Worm (Caenorhabditis elegans): Measurements from ENCODE around the gene Y39C12A.9.
A peak's percentile ranks its signal among the peaks of the same experiment; 100 is the strongest.

Gene Y39C12A.9

DNA sequence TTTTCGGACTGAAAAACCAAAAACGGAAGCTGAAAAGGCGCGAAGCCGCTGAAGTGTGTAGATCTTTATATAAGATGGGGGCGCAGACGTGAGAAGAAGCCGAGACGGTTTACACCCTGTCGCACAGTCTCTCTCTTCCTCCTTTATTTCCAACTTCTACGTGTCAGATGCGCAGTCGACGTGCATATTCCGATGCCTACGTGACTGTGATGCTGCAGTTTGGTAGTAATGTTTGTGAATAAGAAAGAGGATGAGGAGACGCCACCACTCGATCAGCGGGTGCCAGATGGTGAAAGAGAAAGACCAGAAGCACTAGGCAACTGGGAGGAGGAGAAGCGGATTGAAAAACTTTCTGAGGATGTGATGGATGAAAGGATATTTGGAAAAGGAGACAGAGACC, 40.8 kb downstream of the Y39C12A.9 start:
- TF ChIP-seq nhr-77 (tag; optimal IDR thresholded peaks at IDR 0.05) (no peak), ama-1 (optimal IDR thresholded peaks at IDR 0.05) (no peak), ceh-28 (tag; optimal IDR thresholded peaks at IDR 0.05) (no peak), mdl-1 (tag; optimal IDR thresholded peaks at IDR 0.05) (no peak), lin-39 (tag; optimal IDR thresholded peaks at IDR 0.05) (no peak), zag-1 (tag; optimal IDR thresholded peaks at IDR 0.05) (no peak), hmg-11 (tag; optimal IDR thresholded peaks at IDR 0.05) (no peak), mml-1 (tag; optimal IDR thresholded peaks at IDR 0.05) (no peak), unc-62 (GFP tag; optimal IDR thresholded peaks at IDR 0.05) (no peak), fkh-10 (GFP tag; optimal IDR thresholded peaks at IDR 0.05) (no peak)

DNA sequence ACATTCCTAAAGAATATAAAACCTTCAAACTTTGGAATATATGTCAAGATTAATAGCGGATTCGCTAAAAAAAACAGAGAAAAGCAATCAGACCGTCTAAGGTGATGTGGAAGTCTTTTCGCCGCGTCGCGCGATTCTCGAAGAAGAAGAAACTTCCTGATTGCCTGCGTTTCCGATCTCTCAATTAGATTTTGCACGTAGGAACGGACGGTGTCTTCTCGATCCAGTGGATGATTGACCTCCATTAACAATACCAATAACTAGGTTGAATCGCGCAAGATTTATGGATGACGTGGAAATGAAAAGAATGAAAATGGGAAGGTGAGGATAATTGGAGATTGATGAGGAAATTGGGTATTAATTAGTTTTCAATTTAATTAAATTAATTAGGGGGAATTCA, 41.9 kb downstream of the Y39C12A.9 start:
- TF ChIP-seq mml-1 (tag; optimal IDR thresholded peaks at IDR 0.05) (no peak), lin-39 (tag; optimal IDR thresholded peaks at IDR 0.05) (no peak), ama-1 (optimal IDR thresholded peaks at IDR 0.05) (peak; percentile 75), ceh-9 (tag; optimal IDR thresholded peaks at IDR 0.05) (no peak), zag-1 (tag; optimal IDR thresholded peaks at IDR 0.05) (no peak), nhr-12 (tag; optimal IDR thresholded peaks at IDR 0.05) (no peak), pha-4 (tag; optimal IDR thresholded peaks at IDR 0.05) (no peak), ceh-82 (tag; optimal IDR thresholded peaks at IDR 0.05) (no peak), nhr-25 (tag; optimal IDR thresholded peaks at IDR 0.05) (peak; percentile 38), fkh-10 (GFP tag; optimal IDR thresholded peaks at IDR 0.05) (no peak), elt-3 (tag; optimal IDR thresholded peaks at IDR 0.05) (no peak), R02D3.7 (tag; optimal IDR thresholded peaks at IDR 0.05) (no peak), ceh-28 (tag; optimal IDR thresholded peaks at IDR 0.05) (no peak), nhr-23 (tag; optimal IDR thresholded peaks at IDR 0.05) (peak; percentile 78), daf-12 (tag; optimal IDR thresholded peaks at IDR 0.05) (no peak), sea-2 (GFP tag; optimal IDR thresholded peaks at IDR 0.05) (no peak), hmg-11 (tag; optimal IDR thresholded peaks at IDR 0.05) (no peak), nhr-43 (tag; optimal IDR thresholded peaks at IDR 0.05; ENCODE audit: poor library complexity, severe bottlenecking) (no peak), lin-15B (tag; optimal IDR thresholded peaks at IDR 0.05) (no peak)

DNA sequence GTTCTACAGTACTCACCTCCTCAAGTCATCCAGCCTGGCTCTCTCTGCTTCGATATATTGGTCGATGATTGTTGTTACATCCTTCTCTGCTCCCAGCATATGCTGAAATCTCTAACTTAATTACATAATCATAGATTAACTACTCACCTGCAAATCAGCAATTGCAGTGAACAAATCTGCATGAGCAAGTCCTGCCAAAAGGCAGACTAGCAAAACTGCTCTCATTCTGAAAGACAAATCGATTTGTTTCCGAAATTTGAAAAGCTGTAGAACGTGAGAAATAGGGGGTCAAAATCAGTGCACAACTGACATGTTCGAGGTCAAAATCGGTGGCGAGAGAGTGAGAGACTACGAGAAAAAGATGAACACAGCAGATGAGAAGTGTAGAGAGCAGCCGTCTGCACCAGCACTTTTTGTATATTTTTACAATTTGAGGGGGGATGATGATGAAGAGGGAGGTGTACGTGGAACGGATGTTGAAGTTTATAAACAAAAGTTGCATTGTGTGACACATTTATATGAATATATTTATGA, 43.2 kb downstream of the Y39C12A.9 start, which contains the start of gene phy-2:
Gene phy-2, minus strand, starts transcription at position 226 of the 534 bp plus-strand sequence.
- TF ChIP-seq ama-1 (optimal IDR thresholded peaks at IDR 0.05) (peak; percentile 88), lin-39 (tag; optimal IDR thresholded peaks at IDR 0.05) (peak; percentile 15), hmg-11 (tag; optimal IDR thresholded peaks at IDR 0.05) (no peak)

- TF ChIP-seq fkh-2 (tag; optimal IDR thresholded peaks at IDR 0.05) (no peak), eor-1 (tag; optimal IDR thresholded peaks at IDR 0.05) (no peak), nhr-43 (tag; optimal IDR thresholded peaks at IDR 0.05; ENCODE audit: poor library complexity, severe bottlenecking) (peak; percentile 14), fkh-10 (GFP tag; optimal IDR thresholded peaks at IDR 0.05) (no peak), ama-1 (optimal IDR thresholded peaks at IDR 0.05) (peak; percentile 63)
Observed at ce11 chrIV:12212814-12213213, 46.2 kb downstream of the Y39C12A.9 start.

ce11 chrIV:12211292-12211691, 47.7 kb downstream of the Y39C12A.9 start:
- no peak for TF ChIP-seq sea-2 (GFP tag; optimal IDR thresholded peaks at IDR 0.05)
- TF ChIP-seq jun-1 (tag; optimal IDR thresholded peaks at IDR 0.05) = no peak
- TF ChIP-seq skn-1 (tag; optimal IDR thresholded peaks at IDR 0.05) = no peak
- peak; percentile 88 for TF ChIP-seq ama-1 (optimal IDR thresholded peaks at IDR 0.05)

DNA sequence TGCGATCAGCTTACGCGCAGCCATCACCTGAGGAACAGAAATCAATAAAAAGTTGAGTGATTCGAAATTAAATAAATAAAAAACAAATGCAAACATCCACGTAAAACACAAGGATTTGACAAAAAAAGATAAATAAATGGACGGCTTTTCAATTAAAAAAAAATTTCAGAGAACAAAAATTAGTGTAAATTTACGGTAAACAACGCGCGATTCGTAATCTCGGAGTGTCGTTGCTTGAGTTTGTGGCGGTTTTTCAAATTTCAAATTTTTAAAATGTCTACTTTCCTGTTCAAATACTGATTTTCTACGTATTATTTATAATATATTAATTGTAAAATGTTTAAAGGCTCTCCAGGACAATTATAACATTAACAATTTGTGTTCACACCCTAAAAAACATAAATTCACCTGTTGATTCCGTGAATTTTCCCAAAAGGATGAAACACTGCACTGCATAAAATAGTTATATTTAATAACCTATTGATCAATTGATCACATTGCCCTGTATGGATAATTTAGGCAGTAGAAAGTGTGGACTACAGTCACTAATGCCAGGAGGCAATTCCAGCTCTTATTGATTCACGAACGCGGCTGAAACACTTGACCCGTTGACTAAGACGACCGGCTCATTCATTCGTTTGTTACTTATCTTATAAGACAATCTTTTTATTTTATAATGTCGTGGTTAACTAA, 49.9 kb downstream of the Y39C12A.9 start, which contains the start of the genes marb-1 and F35G2.3:
Gene marb-1, minus strand, starts transcription at position 27 of the 693 bp plus-strand sequence.
Gene F35G2.3, plus strand, starts transcription at position 643 of the 693 bp plus-strand sequence.
- TF ChIP-seq egl-27 (tag; optimal IDR thresholded peaks at IDR 0.05) (no peak), lin-39 (tag; optimal IDR thresholded peaks at IDR 0.05) (no peak), ama-1 (optimal IDR thresholded peaks at IDR 0.05) (peak; percentile 41), zag-1 (tag; optimal IDR thresholded peaks at IDR 0.05) (no peak), skn-1 (tag; optimal IDR thresholded peaks at IDR 0.05) (peak; percentile 69), elt-3 (tag; optimal IDR thresholded peaks at IDR 0.05) (no peak), nhr-77 (tag; optimal IDR thresholded peaks at IDR 0.05) (no peak), aly-2 (tag; optimal IDR thresholded peaks at IDR 0.05) (no peak), pha-4 (tag; optimal IDR thresholded peaks at IDR 0.05) (peak; percentile 82), snpc-4 (tag; optimal IDR thresholded peaks at IDR 0.05) (peak; percentile 15), nfya-1 (tag; optimal IDR thresholded peaks at IDR 0.05; ENCODE audit: insufficient read depth) (peak; percentile 62), tbx-2 (tag; optimal IDR thresholded peaks at IDR 0.05) (peak; percentile 7), lin-15B (tag; optimal IDR thresholded peaks at IDR 0.05) (peak; percentile 80), pqm-1 (tag; optimal IDR thresholded peaks at IDR 0.05) (peak; percentile 8), hmg-11 (tag; optimal IDR thresholded peaks at IDR 0.05) (peak; percentile 46), ceh-9 (tag; optimal IDR thresholded peaks at IDR 0.05) (no peak), nhr-237 (tag; optimal IDR thresholded peaks at IDR 0.05) (no peak), nhr-23 (tag; optimal IDR thresholded peaks at IDR 0.05) (peak; percentile 68), nhr-43 (tag; optimal IDR thresholded peaks at IDR 0.05; ENCODE audit: poor library complexity, severe bottlenecking) (peak; percentile 1), elt-1 (tag; optimal IDR thresholded peaks at IDR 0.05) (no peak), R02D3.7 (tag; optimal IDR thresholded peaks at IDR 0.05) (peak; percentile 95), sea-2 (GFP tag; optimal IDR thresholded peaks at IDR 0.05) (no peak), nhr-28 (tag; optimal IDR thresholded peaks at IDR 0.05) (no peak), lsy-12 (tag; optimal IDR thresholded peaks at IDR 0.05) (no peak), nhr-67 (tag; optimal IDR thresholded peaks at IDR 0.05) (no peak), ceh-82 (tag; optimal IDR thresholded peaks at IDR 0.05) (no peak), nhr-11 (tag; optimal IDR thresholded peaks at IDR 0.05) (no peak)

All from whole organism, L3 larva.